Worm (Caenorhabditis elegans) whole organism, young adult: Measurements from ENCODE around the gene rips-1.

Source experiments
- B0019.2 ChIP-seq: fragments of 200-800 bp; sonication (Bioruptor generic); conservative IDR thresholded peaks from 2 replicates; pipeline ENCODE4 v1.3.6; 2022; ENCODE audit warnings: missing genetic modification reagents, missing genetic modification characterization, missing compliant biosample characterization
- B0035.1 ChIP-seq: sonication (generic microtip); optimal IDR thresholded peaks from 2 replicates; lab custom pipeline; 2016; ENCODE audit warnings: missing genetic modification characterization, mild to moderate bottlenecking, missing compliant biosample characterization, missing genotype, missing genetic modification reagents
- B0261.1 ChIP-seq: sonication (generic microtip); optimal IDR thresholded peaks from 2 replicates; lab custom pipeline; 2016; ENCODE audit warnings: mild to moderate bottlenecking, missing genetic modification characterization, moderate library complexity, missing compliant biosample characterization
- C06A6.2 ChIP-seq: fragments of 200-800 bp; sonication (Bioruptor generic); conservative IDR thresholded peaks from 2 replicates; pipeline ENCODE4 v1.3.6; 2022; ENCODE audit warnings: missing genetic modification characterization, missing compliant biosample characterization
- F39B2.1 ChIP-seq: fragments of 200-800 bp; sonication (Bioruptor generic); IDR thresholded peaks from 2 replicates; pipeline ENCODE4 v1.3.6; 2022; ENCODE audit warnings: missing genetic modification reagents, missing genetic modification characterization, missing compliant biosample characterization
- F49E8.2 ChIP-seq: sonication (generic microtip); optimal IDR thresholded peaks from 3 replicates; lab custom pipeline; 2017; ENCODE audit warnings: missing genetic modification characterization, mild to moderate bottlenecking, missing compliant biosample characterization, antibody characterized with exemption, moderate library complexity; ENCODE audit not compliant: insufficient read depth
- F57C9.4 ChIP-seq: sonication (generic microtip); optimal IDR thresholded peaks from 2 replicates; lab custom pipeline; 2017; ENCODE audit warnings: mild to moderate bottlenecking, missing genetic modification characterization, missing compliant biosample characterization
- ZK185.1 ChIP-seq: sonication (generic microtip); optimal IDR thresholded peaks from 2 replicates; lab custom pipeline; 2016; ENCODE audit warnings: mild to moderate bottlenecking, missing genetic modification characterization, missing compliant biosample characterization; ENCODE audit not compliant: poor library complexity, severe bottlenecking
- akir-1 ChIP-seq: fragments of 200-800 bp; sonication (Bioruptor generic); optimal IDR thresholded peaks from 2 replicates; lab custom pipeline; 2018; ENCODE audit warnings: mild to moderate bottlenecking, missing genetic modification characterization, moderate library complexity, missing compliant biosample characterization
- cebp-1 ChIP-seq, 2 experiments: fragments of 200-800 bp in 1 of 2; sonication (Bioruptor generic) in 1 of 2; sonication (generic microtip) in 1 of 2; IDR thresholded peaks in 1 of 2; optimal IDR thresholded peaks in 1 of 2; 2 replicates each; pipeline versions ENCODE4 v1.3.6 to Lab custom; 2017 to 2022; ENCODE audit warnings: missing compliant biosample characterization in 2 of 2, missing genetic modification characterization in 2 of 2, mild to moderate bottlenecking in 1 of 2, missing genetic modification reagents in 1 of 2, moderate library complexity in 1 of 2
- ceh-58 ChIP-seq: fragments of 200-800 bp; sonication (Bioruptor generic); IDR thresholded peaks from 2 replicates; pipeline ENCODE4 v1.3.6; 2022; ENCODE audit warnings: missing genetic modification characterization, missing compliant biosample characterization
- gei-17 ChIP-seq: fragments of 200-800 bp; sonication (Bioruptor generic); optimal IDR thresholded peaks from 2 replicates; lab custom pipeline; 2018; ENCODE audit warnings: mild to moderate bottlenecking, missing genetic modification characterization, missing compliant biosample characterization
- lag-1 ChIP-seq: fragments of 200-800 bp; sonication (Bioruptor generic); IDR thresholded peaks from 2 replicates; pipeline ENCODE4 v1.3.6; 2022; ENCODE audit warnings: missing genetic modification reagents, missing genetic modification characterization, missing compliant biosample characterization
- let-526 ChIP-seq: fragments of 200-800 bp; sonication (Bioruptor generic); IDR thresholded peaks from 2 replicates; pipeline ENCODE4 v1.3.6; 2022; ENCODE audit warnings: missing genetic modification reagents, missing genetic modification characterization, missing compliant biosample characterization
- let-607 ChIP-seq, 2 experiments: fragments of 200-800 bp in 1 of 2; sonication (Bioruptor generic) in 1 of 2; sonication (generic microtip) in 1 of 2; optimal IDR thresholded peaks; 2 replicates each; lab custom pipeline; 2016 to 2018; ENCODE audit warnings: mild to moderate bottlenecking in 2 of 2, missing compliant biosample characterization in 2 of 2, missing genetic modification characterization in 2 of 2, moderate library complexity in 2 of 2, missing genotype in 1 of 2
- lin-35 ChIP-seq, 3 experiments: fragments of 150-350 bp in 2 of 3; sonication (generic microtip) in 1 of 3; optimal IDR thresholded peaks; 2 replicates each; lab custom pipeline; 2014 to 2018; ENCODE audit warnings: missing biosample characterization in 3 of 3, missing genetic modification characterization in 3 of 3, missing genetic modification reagents in 3 of 3
- lsl-1 ChIP-seq: fragments of 200-800 bp; sonication (Bioruptor generic); optimal IDR thresholded peaks from 2 replicates; lab custom pipeline; 2018; ENCODE audit warnings: mild to moderate bottlenecking, missing genetic modification characterization, moderate library complexity, missing compliant biosample characterization
- madf-3 ChIP-seq: fragments of 200-800 bp; sonication (Bioruptor generic); IDR thresholded peaks from 2 replicates; pipeline ENCODE4 v1.3.6; 2022; ENCODE audit warnings: missing genetic modification reagents, missing genetic modification characterization, missing compliant biosample characterization
- madf-8 ChIP-seq: fragments of 200-800 bp; sonication (Bioruptor generic); conservative IDR thresholded peaks from 2 replicates; pipeline ENCODE4 v1.3.6; 2022; ENCODE audit warnings: missing genetic modification reagents, missing genetic modification characterization, missing compliant biosample characterization
- pha-4 ChIP-seq: fragments of 150-350 bp; sonication (generic microtip); optimal IDR thresholded peaks from 2 replicates; lab custom pipeline; 2014; ENCODE audit warnings: missing biosample characterization, missing genetic modification reagents, missing genetic modification characterization
- rpc-1 ChIP-seq, 2 experiments: fragments of 150-350 bp in 1 of 2; sonication (generic microtip) in 1 of 2; optimal IDR thresholded peaks; 2 replicates each; lab custom pipeline; 2014 to 2018; ENCODE audit warnings: missing biosample characterization in 1 of 2, missing genetic modification characterization in 1 of 2, missing genetic modification reagents in 1 of 2, missing genotype in 1 of 2
- snpc-1.3 ChIP-seq: sonication (generic microtip); optimal IDR thresholded peaks from 2 replicates; lab custom pipeline; 2017; ENCODE audit warnings: missing genetic modification characterization, mild to moderate bottlenecking, missing compliant biosample characterization, antibody characterized with exemption, moderate library complexity, missing genotype, missing genetic modification reagents; ENCODE audit not compliant: insufficient read depth
- sptf-2 ChIP-seq: fragments of 200-800 bp; sonication (Bioruptor generic); optimal IDR thresholded peaks from 2 replicates; lab custom pipeline; 2018; ENCODE audit warnings: mild to moderate bottlenecking, missing genetic modification characterization, missing compliant biosample characterization
- zfh-2 ChIP-seq: fragments of 200-800 bp; sonication (Bioruptor generic); conservative IDR thresholded peaks from 2 replicates; pipeline ENCODE4 v1.3.6; 2022; ENCODE audit warnings: missing genetic modification reagents, missing genetic modification characterization, missing compliant biosample characterization
- zim-3 ChIP-seq: sonication (generic microtip); optimal IDR thresholded peaks from 2 replicates; lab custom pipeline; 2017; ENCODE audit warnings: mild to moderate bottlenecking, missing genetic modification characterization, moderate library complexity, missing compliant biosample characterization
- ztf-26 ChIP-seq: sonication (generic microtip); optimal IDR thresholded peaks from 2 replicates; lab custom pipeline; 2017; ENCODE audit warnings: missing genetic modification characterization, missing compliant biosample characterization

rips-1 gene

ce11 chrV:3811541-3811940 is 39.7 kb downstream of the rips-1 start, which contains the start of gene scl-13:
Gene scl-13, minus strand, starts transcription at chrV:3811641.
- TF ChIP-seq madf-3 (GFP tag; lab: Robert Waterston, UW) (no peak), let-607 (tag; optimal IDR thresholded peaks at IDR 0.05; lab: Kevin White, UChicago) (no peak), lin-35 (GFP tag; optimal IDR thresholded peaks at IDR 0.05; lab: Kevin White, UChicago) (no peak)

- TF ChIP-seq B0261.1 (no peak), F39B2.1 (no peak), rpc-1 (optimal IDR thresholded peaks at IDR 0.05; lab: Kevin White, UChicago) (no peak), rpc-1 (tag; optimal IDR thresholded peaks at IDR 0.05; lab: Kevin White, UChicago) (no peak), F49E8.2 (tag; lab: Kevin White, UChicago) (no peak), zim-3 (tag; lab: Kevin White, UChicago) (no peak)
Observed at ce11 chrV:3812291-3812690, 40.5 kb downstream of the rips-1 start, which contains the start of gene scl-12. Gene scl-12, plus strand, starts transcription at chrV:3812591.

ce11 chrV:3814009-3814408 is 42.2 kb downstream of the rips-1 start:
- TF ChIP-seq pha-4 (tag; lab: Kevin White, UChicago) (no peak), B0261.1 (no peak), zfh-2 (GFP tag; lab: Robert Waterston, UW) (peak; percentile 67), B0035.1 (tag; lab: Kevin White, UChicago) (no peak), F57C9.4 (tag; lab: Kevin White, UChicago) (no peak), C06A6.2 (GFP tag; lab: Robert Waterston, UW) (no peak), gei-17 (no peak), snpc-1.3 (tag; lab: Kevin White, UChicago) (no peak), madf-8 (GFP tag; lab: Robert Waterston, UW) (no peak)
- TF ChIP-seq, all 124 proteins: peak for 1

DNA sequence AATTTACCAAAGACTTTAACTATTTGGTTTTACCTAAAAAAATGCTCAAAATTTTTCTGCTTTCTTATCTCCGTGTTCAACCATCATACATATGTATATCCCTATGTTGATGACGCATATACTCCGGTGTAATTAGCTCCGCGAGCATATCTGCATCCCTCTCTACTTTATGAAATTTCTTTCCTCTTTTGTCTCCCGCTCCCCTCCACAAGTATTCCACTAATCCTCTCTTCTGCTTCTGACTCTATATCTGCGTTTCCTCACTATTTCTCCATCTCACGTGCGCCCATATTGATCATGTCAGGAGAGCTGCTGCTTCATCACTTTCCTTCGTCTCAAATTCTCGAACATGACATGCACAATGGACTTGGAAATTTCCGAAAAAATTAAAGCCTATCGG is 43.1 kb downstream of the rips-1 start, which contains the start of gene H10D18.1:
H10D18.1 (plus strand) TSS at position 277 of the 400 bp plus-strand sequence.
- TF ChIP-seq lsl-1 (GFP tag; lab: Kevin White, UChicago), result no peak
- TF ChIP-seq akir-1 (GFP tag; lab: Kevin White, UChicago), result no peak
- TF ChIP-seq let-526 (GFP tag; lab: Robert Waterston, UW), result no peak
- no peak for TF ChIP-seq ztf-26 (tag; lab: Kevin White, UChicago)
- no peak for TF ChIP-seq ceh-58
- no peak for TF ChIP-seq ZK185.1 (tag; lab: Kevin White, UChicago)
- no peak for TF ChIP-seq B0019.2 (GFP tag; lab: Robert Waterston, UW)
- no peak for TF ChIP-seq sptf-2 (GFP tag; lab: Kevin White, UChicago)

DNA sequence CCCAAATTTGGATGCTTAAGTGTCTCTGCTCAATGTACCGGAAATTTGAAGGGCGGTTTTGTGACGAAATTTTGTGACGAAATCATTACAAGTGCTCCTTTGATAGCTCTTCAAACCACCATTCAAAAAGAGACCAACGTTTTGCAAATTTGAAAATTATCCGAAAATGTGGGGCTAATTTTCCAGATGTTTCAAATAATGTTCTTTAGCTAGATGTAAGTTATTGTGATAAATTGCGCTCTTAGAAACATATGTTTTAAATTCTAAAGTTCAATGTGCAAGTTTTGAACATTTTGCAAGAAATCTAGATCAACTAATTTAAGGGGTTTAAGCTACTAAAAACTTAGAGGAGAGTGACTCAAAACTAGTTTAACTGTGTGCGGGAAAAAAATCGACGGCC is 49.1 kb downstream of the rips-1 start:
- no peak for TF ChIP-seq lag-1 (GFP tag; lab: Robert Waterston, UW)
- no peak for TF ChIP-seq cebp-1 (GFP tag; IDR thresholded peaks at IDR 0.05; lab: Robert Waterston, UW)
- peak; percentile 27 for TF ChIP-seq cebp-1 (tag; optimal IDR thresholded peaks at IDR 0.05; lab: Kevin White, UChicago)
- TF ChIP-seq, all 124 proteins: peak for 1
